Worm (Caenorhabditis elegans) whole organism, mixed stage, embryonic: Measurements from ENCODE around the gene F47B7.4.

Experiments
- bed-3 ChIP-seq: fragments of 200-800 bp; sonication (Bioruptor generic); optimal IDR thresholded peaks from 3 replicates; lab custom pipeline; 2018; ENCODE audit warnings: mild to moderate bottlenecking, missing genetic modification characterization, moderate library complexity, missing compliant biosample characterization
- blmp-1 ChIP-seq: fragments of 150-350 bp; optimal IDR thresholded peaks from 2 replicates; lab custom pipeline; 2014; ENCODE audit warnings: missing biosample characterization, missing genetic modification characterization
- ceh-39 ChIP-seq: fragments of 150-350 bp; optimal IDR thresholded peaks from 2 replicates; lab custom pipeline; 2014; ENCODE audit warnings: missing biosample characterization, missing genetic modification characterization
- ceh-43 ChIP-seq: fragments of 200-800 bp; sonication (Bioruptor generic); optimal IDR thresholded peaks from 2 replicates; lab custom pipeline; 2018; ENCODE audit warnings: mild to moderate bottlenecking, missing genetic modification characterization, moderate library complexity, missing compliant biosample characterization
- ceh-83 ChIP-seq: fragments of 200-800 bp; sonication (Bioruptor generic); optimal IDR thresholded peaks from 2 replicates; lab custom pipeline; 2018; ENCODE audit warnings: mild to moderate bottlenecking, missing genetic modification characterization, missing compliant biosample characterization
- ces-1 ChIP-seq: fragments of 150-350 bp; optimal IDR thresholded peaks from 2 replicates; lab custom pipeline; 2014; ENCODE audit warnings: missing biosample characterization, missing genetic modification reagents, missing genetic modification characterization
- drap-1 ChIP-seq: fragments of 200-800 bp; sonication (Bioruptor generic); optimal IDR thresholded peaks from 3 replicates; lab custom pipeline; 2018; ENCODE audit warnings: mild to moderate bottlenecking, missing genetic modification characterization, missing compliant biosample characterization
- elt-1 ChIP-seq: sonication (generic microtip); optimal IDR thresholded peaks from 2 replicates; lab custom pipeline; 2017; ENCODE audit warnings: missing genetic modification characterization, mild to moderate bottlenecking, missing compliant biosample characterization, antibody characterized with exemption, moderate library complexity, borderline replicate concordance; ENCODE audit not compliant: insufficient read depth
- elt-3 ChIP-seq: fragments of 150-350 bp; optimal IDR thresholded peaks from 2 replicates; lab custom pipeline; 2014; ENCODE audit warnings: missing biosample characterization, missing genetic modification characterization
- ham-2 ChIP-seq: fragments of 200-800 bp; sonication (Bioruptor generic); optimal IDR thresholded peaks from 2 replicates; lab custom pipeline; 2018; ENCODE audit warnings: mild to moderate bottlenecking, missing genetic modification characterization, missing compliant biosample characterization
- hlh-1 ChIP-seq: fragments of 150-350 bp; optimal IDR thresholded peaks from 2 replicates; lab custom pipeline; 2014; ENCODE audit warnings: missing biosample characterization, missing genetic modification reagents, missing genetic modification characterization
- lin-13 ChIP-seq: fragments of 150-350 bp; optimal IDR thresholded peaks from 2 replicates; lab custom pipeline; 2014; ENCODE audit warnings: missing biosample characterization, missing genetic modification characterization
- lin-32 ChIP-seq: fragments of 200-800 bp; sonication (Bioruptor generic); optimal IDR thresholded peaks from 2 replicates; lab custom pipeline; 2018; ENCODE audit warnings: mild to moderate bottlenecking, missing genetic modification characterization, missing compliant biosample characterization
- lsy-2 ChIP-seq: fragments of 150-350 bp; optimal IDR thresholded peaks from 2 replicates; lab custom pipeline; 2014; ENCODE audit warnings: missing biosample characterization, missing genetic modification characterization
- mab-5 ChIP-seq: fragments of 150-350 bp; optimal IDR thresholded peaks from 2 replicates; lab custom pipeline; 2014; ENCODE audit warnings: missing biosample characterization, missing genetic modification characterization
- mls-2 ChIP-seq: sonication (generic microtip); optimal IDR thresholded peaks from 2 replicates; lab custom pipeline; 2016; ENCODE audit warnings: mild to moderate bottlenecking, missing genetic modification characterization, moderate library complexity, missing compliant biosample characterization
- nhr-12 ChIP-seq: fragments of 150-350 bp; optimal IDR thresholded peaks from 2 replicates; lab custom pipeline; 2014; ENCODE audit warnings: missing biosample characterization, missing genetic modification characterization
- nhr-2 ChIP-seq: fragments of 150-350 bp; optimal IDR thresholded peaks from 2 replicates; lab custom pipeline; 2014; ENCODE audit warnings: missing biosample characterization, missing genetic modification characterization
- nhr-237 ChIP-seq: fragments of 150-350 bp; optimal IDR thresholded peaks from 2 replicates; lab custom pipeline; 2014; ENCODE audit warnings: missing biosample characterization, missing genetic modification characterization
- nhr-76 ChIP-seq: sonication (generic microtip); optimal IDR thresholded peaks from 2 replicates; lab custom pipeline; 2017; ENCODE audit warnings: missing biosample characterization, missing genetic modification characterization
- pha-4 ChIP-seq: fragments of 150-350 bp; optimal IDR thresholded peaks from 2 replicates; lab custom pipeline; 2018; ENCODE audit warnings: missing biosample characterization, missing genetic modification reagents, missing genetic modification characterization
- sptf-1 ChIP-seq: sonication (generic microtip); optimal IDR thresholded peaks from 2 replicates; lab custom pipeline; 2017; ENCODE audit warnings: mild to moderate bottlenecking, missing genetic modification characterization, moderate library complexity, missing compliant biosample characterization
- tbx-8 ChIP-seq: fragments of 200-800 bp; sonication (Bioruptor generic); optimal IDR thresholded peaks from 2 replicates; lab custom pipeline; 2018; ENCODE audit warnings: mild to moderate bottlenecking, missing genetic modification characterization, moderate library complexity, missing compliant biosample characterization
- unc-120 ChIP-seq: sonication (generic microtip); optimal IDR thresholded peaks from 2 replicates; lab custom pipeline; 2017; ENCODE audit warnings: missing genetic modification characterization, missing compliant biosample characterization; ENCODE audit not compliant: poor library complexity, severe bottlenecking
- unc-39 ChIP-seq: fragments of 150-350 bp; optimal IDR thresholded peaks from 2 replicates; lab custom pipeline; 2014; ENCODE audit warnings: missing biosample characterization, missing genetic modification characterization
- unc-62 ChIP-seq: fragments of 150-350 bp; optimal IDR thresholded peaks from 2 replicates; lab custom pipeline; 2014; ENCODE audit warnings: missing biosample characterization, missing genetic modification reagents, missing genetic modification characterization
- zip-8 ChIP-seq: fragments of 150-350 bp; optimal IDR thresholded peaks from 2 replicates; lab custom pipeline; 2014; ENCODE audit warnings: missing biosample characterization, missing genetic modification characterization

The F47B7.4 gene

ce11 chrX:3751370-3751769 is 15.1 kb downstream of the F47B7.4 start:
- no peak for TF ChIP-seq pha-4 (tag; lab: Kevin White, UChicago)
- no peak for TF ChIP-seq nhr-12
- TF ChIP-seq blmp-1: no peak
- TF ChIP-seq unc-62 (GFP tag; lab: Kevin White, UChicago): no peak
- no peak for TF ChIP-seq sptf-1
- no peak for TF ChIP-seq bed-3 (GFP tag; lab: Kevin White, UChicago)
- no peak for TF ChIP-seq lin-32 (GFP tag; lab: Kevin White, UChicago)
- TF ChIP-seq drap-1 (GFP tag; lab: Kevin White, UChicago): no peak
- no peak for TF ChIP-seq lin-13
- no peak for TF ChIP-seq ceh-83 (GFP tag; lab: Kevin White, UChicago)

ce11 chrX:3743190-3743589 is 23.3 kb downstream of the F47B7.4 start:
- TF ChIP-seq nhr-76 (no peak), mls-2 (tag; lab: Kevin White, UChicago) (no peak), zip-8 (tag; lab: Kevin White, UChicago) (no peak), bed-3 (GFP tag; lab: Kevin White, UChicago) (no peak), lin-32 (GFP tag; lab: Kevin White, UChicago) (no peak)

ce11 chrX:3742223-3742622 is 24.2 kb downstream of the F47B7.4 start, which contains the start of gene fkh-2:
fkh-2 (minus strand) TSS chrX:3742323.
- no peak for TF ChIP-seq ceh-39 (tag; lab: Kevin White, UChicago)
- TF ChIP-seq zip-8 (tag; lab: Kevin White, UChicago): no peak
- TF ChIP-seq pha-4 (tag; lab: Kevin White, UChicago): no peak
- TF ChIP-seq unc-120 (tag; lab: Kevin White, UChicago): no peak
- TF ChIP-seq unc-39 (tag; lab: Kevin White, UChicago): no peak
- TF ChIP-seq lsy-2 (tag; lab: Kevin White, UChicago): no peak
- no peak for TF ChIP-seq nhr-12
- TF ChIP-seq unc-62 (GFP tag; lab: Kevin White, UChicago): no peak
- no peak for TF ChIP-seq ceh-43 (GFP tag; lab: Kevin White, UChicago)
- TF ChIP-seq mab-5: no peak
- TF ChIP-seq lin-32 (GFP tag; lab: Kevin White, UChicago): no peak
- TF ChIP-seq elt-1 (tag; lab: Kevin White, UChicago): no peak
- no peak for TF ChIP-seq tbx-8 (GFP tag; lab: Kevin White, UChicago)
- no peak for TF ChIP-seq nhr-2
- TF ChIP-seq nhr-237 (tag; lab: Kevin White, UChicago): no peak
- no peak for TF ChIP-seq ces-1 (GFP tag; lab: Kevin White, UChicago)
- TF ChIP-seq elt-3 (tag; lab: Kevin White, UChicago): no peak
- TF ChIP-seq lin-13: no peak
- no peak for TF ChIP-seq hlh-1

DNA sequence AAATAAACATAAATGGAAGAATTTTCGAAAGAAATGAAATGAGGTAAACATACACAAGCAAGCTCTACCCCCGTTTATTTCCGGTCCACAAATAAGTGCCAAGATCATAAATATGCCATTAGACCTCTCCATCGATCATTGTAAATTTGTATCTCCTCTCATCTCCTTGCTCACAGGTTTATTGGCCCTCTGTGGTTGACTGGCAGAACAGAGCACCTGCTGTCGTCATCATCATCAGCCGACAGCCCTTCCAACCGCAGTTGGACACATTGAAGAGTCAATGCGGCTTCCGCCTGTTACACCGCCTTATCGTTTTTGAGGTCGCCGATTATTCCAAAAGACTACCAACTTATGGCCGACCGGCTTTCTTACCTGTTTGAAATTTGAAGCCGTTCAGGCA is 27.8 kb downstream of the F47B7.4 start:
- TF ChIP-seq lin-13 (no peak), hlh-1 (peak; percentile 88), nhr-2 (peak; percentile 66), blmp-1 (no peak), unc-62 (GFP tag; lab: Kevin White, UChicago) (peak; percentile 85), ceh-39 (tag; lab: Kevin White, UChicago) (no peak)

ce11 chrX:3733732-3734131 is 32.7 kb downstream of the F47B7.4 start, which contains the start of gene tag-18:
tag-18 (minus strand) TSS chrX:3734036.
- TF ChIP-seq zip-8 (tag; lab: Kevin White, UChicago): peak; percentile 86
- TF ChIP-seq blmp-1: no peak
- peak; percentile 82 for TF ChIP-seq nhr-2

DNA sequence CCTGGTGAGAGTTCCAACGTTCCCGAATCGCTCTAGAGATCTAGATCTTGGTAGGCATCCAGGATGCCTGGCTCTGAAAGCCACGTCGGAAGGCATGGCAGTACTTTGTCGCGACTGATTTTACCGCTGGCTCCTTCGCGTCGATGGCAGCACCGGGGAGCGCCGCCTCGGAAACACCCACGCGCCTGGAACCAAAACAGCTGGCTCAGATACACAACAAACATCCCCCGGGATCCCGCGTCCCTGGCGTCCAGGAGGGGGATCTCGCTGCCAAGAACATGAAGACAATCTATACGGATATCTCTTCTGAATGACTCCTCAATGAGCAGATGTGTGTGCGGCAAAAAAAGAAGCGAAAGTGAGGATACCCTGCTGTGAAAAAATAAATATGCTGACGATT is 33.1 kb downstream of the F47B7.4 start:
- TF ChIP-seq hlh-1: peak; percentile 73
- TF ChIP-seq lin-13: no peak
- TF ChIP-seq sptf-1: no peak

DNA sequence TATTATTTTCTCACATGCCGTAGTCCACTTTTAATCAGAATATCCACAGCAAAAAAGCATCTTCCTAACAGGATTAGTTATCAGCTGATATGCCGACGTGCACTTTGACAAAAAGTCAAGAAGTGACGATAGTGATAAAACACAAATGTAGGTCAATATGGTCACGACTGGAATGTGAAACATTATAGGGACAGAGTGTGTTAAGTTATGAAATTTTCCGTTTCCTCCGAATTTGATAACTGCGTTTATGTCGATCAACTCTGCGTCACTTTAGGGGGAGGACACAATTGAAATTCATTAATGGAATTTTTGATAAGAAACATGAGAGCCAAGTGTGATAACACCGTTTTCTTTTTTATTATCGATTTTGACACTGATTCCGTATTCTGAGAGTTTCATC is 37.5 kb downstream of the F47B7.4 start, which contains the start of gene aex-4:
Gene aex-4, plus strand, starts transcription at position 312 of the 400 bp plus-strand sequence.
- TF ChIP-seq ceh-83 (GFP tag; lab: Kevin White, UChicago) (no peak), lin-32 (GFP tag; lab: Kevin White, UChicago) (no peak), unc-120 (tag; lab: Kevin White, UChicago) (no peak), mls-2 (tag; lab: Kevin White, UChicago) (no peak), bed-3 (GFP tag; lab: Kevin White, UChicago) (no peak), nhr-2 (no peak), lsy-2 (tag; lab: Kevin White, UChicago) (no peak), ham-2 (GFP tag; lab: Kevin White, UChicago) (no peak), pha-4 (tag; lab: Kevin White, UChicago) (no peak), ceh-43 (GFP tag; lab: Kevin White, UChicago) (no peak), blmp-1 (no peak)
